Fruit fly (Drosophila melanogaster) whole organism, embryonic: ENCODE results near the gene Alg12.
A peak's percentile ranks its signal among the peaks of the same experiment; 100 is the strongest.

Source experiments
- Aef1 ChIP-seq: fragments of 200-800 bp; sonication (Bioruptor generic); IDR thresholded peaks from 3 replicates; pipeline ENCODE4 v1.3.6; 2022; ENCODE audit warnings: missing biosample characterization, missing genetic modification characterization
- Bgb ChIP-seq: fragments of 200-800 bp; sonication (Bioruptor generic); IDR thresholded peaks from 2 replicates; pipeline ENCODE4 v1.3.6; 2022; ENCODE audit warnings: missing biosample characterization, missing genetic modification characterization; ENCODE audit not compliant: partially characterized antibody
- C15 ChIP-seq: fragments of 200-800 bp; sonication (Bioruptor generic); IDR thresholded peaks from 3 replicates; pipeline ENCODE4 v1.3.6; 2022; ENCODE audit warnings: missing biosample characterization, missing genetic modification characterization
- CG11723 ChIP-seq: fragments of 200-800 bp; sonication (Bioruptor generic); optimal IDR thresholded peaks from 2 replicates; lab custom pipeline; 2017; ENCODE audit warnings: missing biosample characterization, mild to moderate bottlenecking, missing genetic modification characterization
- CG12104 ChIP-seq: fragments of 200-800 bp; sonication (Bioruptor generic); optimal IDR thresholded peaks from 3 replicates; lab custom pipeline; 2016; ENCODE audit warnings: missing biosample characterization, missing genetic modification characterization
- CG12299 ChIP-seq: fragments of 200-800 bp; sonication (Bioruptor generic); optimal IDR thresholded peaks from 2 replicates; lab custom pipeline; 2018; ENCODE audit warnings: missing biosample characterization, mild to moderate bottlenecking, missing genetic modification characterization
- CG14050 ChIP-seq: fragments of 200-800 bp; sonication (Bioruptor generic); IDR thresholded peaks from 3 replicates; pipeline ENCODE4 v1.3.6; 2022; ENCODE audit warnings: missing biosample characterization, missing genetic modification characterization
- CG14710 ChIP-seq: fragments of 200-800 bp; sonication (Bioruptor generic); optimal IDR thresholded peaks from 3 replicates; lab custom pipeline; 2019; ENCODE audit warnings: missing biosample characterization, mild to moderate bottlenecking, missing genetic modification characterization, moderate library complexity
- CG17186 ChIP-seq: fragments of 200-800 bp; sonication (Bioruptor generic); optimal IDR thresholded peaks from 3 replicates; lab custom pipeline; 2017; ENCODE audit warnings: missing biosample characterization, missing genetic modification reagents, missing genetic modification characterization
- CG17361 ChIP-seq: fragments of 200-800 bp; sonication (Bioruptor generic); IDR thresholded peaks from 3 replicates; pipeline ENCODE4 v1.3.6; 2022; ENCODE audit warnings: missing biosample characterization, missing genetic modification characterization
- CG18619 ChIP-seq: fragments of 200-800 bp; sonication (Bioruptor generic); optimal IDR thresholded peaks from 3 replicates; lab custom pipeline; 2017; ENCODE audit warnings: missing biosample characterization, mild to moderate bottlenecking, missing genetic modification characterization
- CG3847 ChIP-seq: fragments of 200-800 bp; sonication (Bioruptor generic); IDR thresholded peaks from 2 replicates; pipeline ENCODE4 v1.3.6; 2022; ENCODE audit warnings: missing biosample characterization, missing genetic modification characterization
- CG6254 ChIP-seq: fragments of 200-800 bp; sonication (Bioruptor generic); optimal IDR thresholded peaks from 3 replicates; lab custom pipeline; 2017; ENCODE audit warnings: mild to moderate bottlenecking, missing biosample characterization, missing genetic modification reagents, missing genetic modification characterization
- CG6854 ChIP-seq: fragments of 200-800 bp; sonication (Bioruptor generic); optimal IDR thresholded peaks from 3 replicates; lab custom pipeline; 2017; ENCODE audit warnings: missing biosample characterization, mild to moderate bottlenecking, missing genetic modification characterization
- CG7839 ChIP-seq: fragments of 200-800 bp; sonication (Bioruptor generic); optimal IDR thresholded peaks from 3 replicates; lab custom pipeline; 2018; ENCODE audit warnings: missing biosample characterization, mild to moderate bottlenecking, missing genetic modification characterization, moderate library complexity
- CG7928 ChIP-seq: fragments of 200-800 bp; sonication (Bioruptor generic); optimal IDR thresholded peaks from 2 replicates; lab custom pipeline; 2017; ENCODE audit warnings: missing biosample characterization, mild to moderate bottlenecking, missing genetic modification characterization
- CG7987 ChIP-seq: fragments of 200-800 bp; sonication (Bioruptor generic); optimal IDR thresholded peaks from 2 replicates; lab custom pipeline; 2018; ENCODE audit warnings: missing biosample characterization, mild to moderate bottlenecking, missing genetic modification characterization, moderate library complexity
- CG9609 ChIP-seq: fragments of 200-800 bp; sonication (Bioruptor generic); optimal IDR thresholded peaks from 3 replicates; lab custom pipeline; 2016; ENCODE audit warnings: missing biosample characterization, missing genetic modification characterization
- CG9817 ChIP-seq: fragments of 200-800 bp; sonication (Bioruptor generic); optimal IDR thresholded peaks from 2 replicates; lab custom pipeline; 2018; ENCODE audit warnings: missing biosample characterization, mild to moderate bottlenecking, missing genetic modification characterization, moderate library complexity
- CG9876 ChIP-seq: fragments of 200-800 bp; sonication (Bioruptor generic); optimal IDR thresholded peaks from 2 replicates; lab custom pipeline; 2016; ENCODE audit warnings: missing biosample characterization, missing genetic modification characterization
- CHES-1-like ChIP-seq: fragments of 200-800 bp; sonication (Bioruptor generic); optimal IDR thresholded peaks from 2 replicates; lab custom pipeline; 2016; ENCODE audit warnings: missing biosample characterization, missing genetic modification characterization
- Doc3 ChIP-seq: fragments of 200-800 bp; sonication (Bioruptor generic); IDR thresholded peaks from 3 replicates; pipeline ENCODE4 v1.3.6; 2022; ENCODE audit warnings: missing biosample characterization, missing genetic modification characterization; ENCODE audit not compliant: partially characterized antibody
- E2f1 ChIP-seq: fragments of 200-800 bp; sonication (Bioruptor generic); IDR thresholded peaks from 2 replicates; pipeline ENCODE4 v1.3.6; 2022; ENCODE audit warnings: missing biosample characterization, missing genetic modification characterization
- Ets65A ChIP-seq: fragments of 200-800 bp; sonication (Bioruptor generic); peaks from one replicate; lab custom pipeline; 2016; ENCODE audit warnings: missing biosample characterization, missing genetic modification characterization
- HLH3B ChIP-seq: fragments of 200-800 bp; sonication (Bioruptor generic); IDR thresholded peaks from 2 replicates; pipeline ENCODE4 v1.3.6; 2022; ENCODE audit warnings: missing biosample characterization, missing genetic modification characterization
- HmgD ChIP-seq: fragments of 200-800 bp; sonication (Bioruptor generic); optimal IDR thresholded peaks from 3 replicates; lab custom pipeline; 2016; ENCODE audit warnings: missing biosample characterization, missing genetic modification characterization
- Hr51 ChIP-seq, 2 experiments: fragments of 200-800 bp; sonication (Bioruptor generic); optimal IDR thresholded peaks; 2 replicates in 1 of 2; 3 replicates in 1 of 2; lab custom pipeline; 2016 to 2018; ENCODE audit warnings: missing biosample characterization in 2 of 2, missing genetic modification characterization in 2 of 2, mild to moderate bottlenecking in 1 of 2, moderate library complexity in 1 of 2
- Mad ChIP-seq: fragments of 200-800 bp; sonication (Bioruptor generic); optimal IDR thresholded peaks from 2 replicates; lab custom pipeline; 2016; ENCODE audit warnings: missing biosample characterization, missing genetic modification characterization
- Mrtf ChIP-seq: fragments of 200-800 bp; sonication (Bioruptor generic); IDR thresholded peaks from 3 replicates; pipeline ENCODE4 v1.3.6; 2022; ENCODE audit warnings: missing biosample characterization, missing genetic modification characterization
- Nf-YB ChIP-seq: fragments of 200-800 bp; sonication (Bioruptor generic); optimal IDR thresholded peaks from 3 replicates; lab custom pipeline; 2019; ENCODE audit warnings: missing biosample characterization, mild to moderate bottlenecking, missing genetic modification characterization, moderate library complexity
- Opbp ChIP-seq: fragments of 200-800 bp; sonication (Bioruptor generic); IDR thresholded peaks from 3 replicates; pipeline ENCODE4 v1.3.6; 2022; ENCODE audit warnings: missing biosample characterization, missing genetic modification characterization; ENCODE audit not compliant: partially characterized antibody
- fd64A ChIP-seq: fragments of 200-800 bp; sonication (Bioruptor generic); optimal IDR thresholded peaks from 3 replicates; lab custom pipeline; 2018; ENCODE audit warnings: missing biosample characterization, mild to moderate bottlenecking, missing genetic modification characterization
- gcm2 ChIP-seq: fragments of 200-800 bp; sonication (Bioruptor generic); optimal IDR thresholded peaks from 2 replicates; lab custom pipeline; 2016; ENCODE audit warnings: missing biosample characterization, missing genetic modification characterization
- knrl ChIP-seq: fragments of 200-800 bp; sonication (Bioruptor generic); IDR thresholded peaks from 3 replicates; pipeline ENCODE4 v1.3.6; 2022; ENCODE audit warnings: missing biosample characterization, missing genetic modification characterization; ENCODE audit not compliant: partially characterized antibody
- lbe ChIP-seq: fragments of 200-800 bp; sonication (Bioruptor generic); optimal IDR thresholded peaks from 2 replicates; lab custom pipeline; 2016; ENCODE audit warnings: missing biosample characterization, mild to moderate bottlenecking, missing genetic modification characterization
- nerfin-1 ChIP-seq: fragments of 200-800 bp; sonication (Bioruptor generic); optimal IDR thresholded peaks from 3 replicates; lab custom pipeline; 2019; ENCODE audit warnings: missing biosample characterization, mild to moderate bottlenecking, missing genetic modification characterization, moderate library complexity
- odd ChIP-seq: fragments of 200-800 bp; sonication (Bioruptor generic); optimal IDR thresholded peaks from 2 replicates; lab custom pipeline; 2017; ENCODE audit warnings: missing biosample characterization, mild to moderate bottlenecking, missing genetic modification characterization
- run ChIP-seq: fragments of 200-800 bp; sonication (Bioruptor generic); optimal IDR thresholded peaks from 3 replicates; lab custom pipeline; 2018; ENCODE audit warnings: missing biosample characterization, mild to moderate bottlenecking, missing genetic modification characterization
- vnd ChIP-seq: fragments of 200-800 bp; sonication (Bioruptor generic); IDR thresholded peaks from 3 replicates; pipeline ENCODE4 v1.3.6; 2022; ENCODE audit warnings: missing biosample characterization, missing genetic modification characterization; ENCODE audit not compliant: partially characterized antibody

Alg12 gene

DNA sequence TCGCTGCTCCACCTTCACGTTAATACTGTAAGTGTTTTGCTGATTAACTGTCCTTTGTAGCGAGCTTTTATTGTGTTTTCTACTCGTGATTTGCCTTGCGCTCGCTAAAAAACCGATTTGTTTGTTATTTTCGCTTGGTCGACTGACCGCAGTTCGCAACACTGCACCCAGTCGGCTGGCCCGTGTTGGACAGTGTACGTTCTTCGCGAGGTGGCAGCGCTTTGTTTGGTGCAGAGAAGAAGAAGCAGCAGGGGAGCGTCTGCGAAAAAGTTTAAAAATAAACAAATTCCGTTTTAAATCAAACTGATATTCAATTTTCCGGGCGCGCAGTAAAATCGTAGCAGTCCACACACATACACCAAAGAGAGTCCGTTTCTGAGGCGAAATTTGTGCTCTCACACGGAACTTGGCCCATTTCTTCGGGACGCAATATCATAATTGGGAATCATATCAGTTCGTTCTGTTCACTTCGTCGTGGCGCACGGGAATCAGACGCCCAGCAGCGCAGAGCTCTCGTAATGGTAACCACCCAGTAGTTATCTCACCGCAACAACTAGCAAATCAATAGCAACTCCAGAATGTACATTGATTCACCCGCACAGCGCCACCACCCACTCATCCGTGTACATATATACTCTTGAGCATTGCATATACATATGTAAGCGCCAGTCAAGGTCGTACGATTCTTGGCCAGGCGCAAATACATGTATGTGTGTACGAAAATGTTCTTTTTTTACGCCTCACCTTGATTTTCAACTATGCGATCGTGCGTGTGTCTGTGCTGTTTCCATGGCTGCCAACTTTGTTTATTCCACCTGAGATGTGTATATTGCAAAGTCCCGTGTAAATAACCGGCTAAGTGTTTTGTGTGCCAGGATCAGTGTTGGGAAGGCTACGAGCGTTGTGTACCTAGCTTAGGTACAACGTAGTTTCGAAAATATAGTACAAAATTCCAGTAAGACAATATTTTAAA, 11.6 kb downstream of the Alg12 start, which contains the start of gene Naa80 (continued):
- no peak for TF ChIP-seq C15
- TF ChIP-seq CG9876 (GFP tag; lab: Kevin White, UChicago) = peak; percentile 76
- peak; percentile 58 for TF ChIP-seq HLH3B (GFP tag; lab: Robert Waterston, UW)
- TF ChIP-seq CG7839 (tag; lab: Kevin White, UChicago) = peak; percentile 54
- TF ChIP-seq CG12299 (tag; lab: Kevin White, UChicago) = peak; percentile 31
- no peak for TF ChIP-seq fd64A (GFP tag; lab: Kevin White, UChicago)
- TF ChIP-seq CG6854 (GFP tag; lab: Kevin White, UChicago) = no peak
- TF ChIP-seq CG17186 (GFP tag; lab: Kevin White, UChicago) = peak; percentile 64
- TF ChIP-seq Bgb (GFP tag; lab: Robert Waterston, UW) = peak; percentile 66
- peak; percentile 21 for TF ChIP-seq nerfin-1 (tag; lab: Kevin White, UChicago)
- peak; percentile 58; the same call in 1 of the 2 replicates for TF ChIP-seq E2f1 (GFP tag; lab: Robert Waterston, UW)
- no peak for TF ChIP-seq odd (GFP tag; lab: Kevin White, UChicago)
- peak; percentile 69 for TF ChIP-seq Mad (GFP tag; lab: Kevin White, UChicago)
- TF ChIP-seq vnd (GFP tag; lab: Robert Waterston, UW) = no peak
- TF ChIP-seq CG9817 (tag; lab: Kevin White, UChicago) = peak; percentile 60
- TF ChIP-seq lbe = peak; percentile 63
- peak; percentile 94 for TF ChIP-seq CHES-1-like
- TF ChIP-seq HmgD (GFP tag; lab: Kevin White, UChicago) = peak; percentile 85
- peak; percentile 78 for TF ChIP-seq CG9609
- peak; percentile 52; the same call in 1 of the 3 replicates for TF ChIP-seq knrl (GFP tag; lab: Robert Waterston, UW)
- peak; percentile 59 for TF ChIP-seq Opbp (GFP tag; lab: Robert Waterston, UW)
- peak; percentile 94 for TF ChIP-seq CG3847 (GFP tag; lab: Robert Waterston, UW)
- no peak; the same call in 2 of the 3 replicates for TF ChIP-seq CG14050
- peak; percentile 45 for TF ChIP-seq CG11723 (GFP tag; lab: Kevin White, UChicago)
- no peak for TF ChIP-seq CG6254 (GFP tag; lab: Kevin White, UChicago)
- TF ChIP-seq run (tag; lab: Kevin White, UChicago) = no peak
- peak; percentile 7 for TF ChIP-seq CG7928 (GFP tag; lab: Kevin White, UChicago)
- 0 out of 3 replicates have a peak, but pooled peaks have one; percentile 10 for TF ChIP-seq CG17361 (GFP tag; lab: Robert Waterston, UW)
- no peak for TF ChIP-seq Nf-YB (GFP tag; lab: Kevin White, UChicago)
- TF ChIP-seq CG12104 = peak; percentile 36
- peak; percentile 43 for TF ChIP-seq CG14710
- peak; percentile 54 for TF ChIP-seq CG18619 (GFP tag; lab: Kevin White, UChicago)
- peak; percentile 37; the same call in 1 of the 3 replicates for TF ChIP-seq Aef1
- TF ChIP-seq Ets65A (GFP tag; lab: Kevin White, UChicago) = peak; percentile 95
- peak; percentile 66 for TF ChIP-seq CG7987 (GFP tag; lab: Kevin White, UChicago)
- TF ChIP-seq gcm2 = no peak
- no peak for TF ChIP-seq Doc3 (GFP tag; lab: Robert Waterston, UW)
- peak in 1 of 2 experiments; percentile 85 for TF ChIP-seq Hr51 (GFP tag; optimal IDR thresholded peaks at IDR 0.05; lab: Kevin White, UChicago)
- no peak for TF ChIP-seq Mrtf (GFP tag; lab: Robert Waterston, UW)
